Worm (Caenorhabditis elegans) whole organism, late embryonic: ENCODE results near the gene ttr-42.
A peak's percentile ranks its signal among the peaks of the same experiment; 100 is the strongest.

ENCODE experiments used
- C38D4.7 ChIP-seq: fragments of 200-800 bp; sonication (Bioruptor generic); optimal IDR thresholded peaks from 2 replicates; lab custom pipeline; 2018; ENCODE audit warnings: mild to moderate bottlenecking, missing genetic modification characterization, moderate library complexity, missing compliant biosample characterization
- K09A11.1 ChIP-seq: sonication (generic microtip); optimal IDR thresholded peaks from 2 replicates; lab custom pipeline; 2017; ENCODE audit warnings: antibody characterized with exemption, mild to moderate bottlenecking, missing genetic modification characterization, missing compliant biosample characterization; ENCODE audit not compliant: insufficient read depth
- Y22D7AL.16 ChIP-seq: sonication (generic microtip); optimal IDR thresholded peaks from 2 replicates; lab custom pipeline; 2016; ENCODE audit warnings: missing genetic modification characterization, missing compliant biosample characterization
- ahr-1 ChIP-seq: sonication (generic microtip); optimal IDR thresholded peaks from 2 replicates; lab custom pipeline; 2016; ENCODE audit warnings: missing genetic modification characterization, missing compliant biosample characterization
- ama-1 ChIP-seq: fragments of 150-350 bp; optimal IDR thresholded peaks from 2 replicates; lab custom pipeline; 2014
- ceh-19 ChIP-seq: fragments of 200-800 bp; sonication (Bioruptor generic); optimal IDR thresholded peaks from 2 replicates; lab custom pipeline; 2018; ENCODE audit warnings: mild to moderate bottlenecking, missing genetic modification characterization, missing compliant biosample characterization
- ceh-2 ChIP-seq: sonication (generic microtip); optimal IDR thresholded peaks from 2 replicates; lab custom pipeline; 2016; ENCODE audit warnings: missing genotype, missing genetic modification characterization, missing compliant biosample characterization
- ceh-24 ChIP-seq: sonication (generic microtip); optimal IDR thresholded peaks from 2 replicates; lab custom pipeline; 2016; ENCODE audit warnings: mild to moderate bottlenecking, missing genetic modification characterization, missing compliant biosample characterization
- ceh-31 ChIP-seq: sonication (generic microtip); optimal IDR thresholded peaks from 2 replicates; lab custom pipeline; 2016; ENCODE audit warnings: missing genetic modification characterization, missing compliant biosample characterization
- ceh-45 ChIP-seq: fragments of 200-800 bp; sonication (Bioruptor generic); IDR thresholded peaks from 2 replicates; pipeline ENCODE4 v1.3.6; 2022; ENCODE audit warnings: missing genetic modification reagents, missing genetic modification characterization, missing compliant biosample characterization
- ceh-48 ChIP-seq: sonication (generic microtip); optimal IDR thresholded peaks from 2 replicates; lab custom pipeline; 2016; ENCODE audit warnings: missing genetic modification characterization, inconsistent platforms, missing compliant biosample characterization
- elt-2 ChIP-seq: sonication (generic microtip); optimal IDR thresholded peaks from 2 replicates; lab custom pipeline; 2016; ENCODE audit warnings: missing genetic modification reagents, missing genetic modification characterization, missing compliant biosample characterization
- elt-4 ChIP-seq: sonication (generic microtip); optimal IDR thresholded peaks from 2 replicates; lab custom pipeline; 2016; ENCODE audit warnings: missing genetic modification characterization, missing compliant biosample characterization
- eyg-1 ChIP-seq: sonication (generic microtip); optimal IDR thresholded peaks from 2 replicates; lab custom pipeline; 2016; ENCODE audit warnings: missing genotype, missing genetic modification characterization, missing compliant biosample characterization
- fkh-6 ChIP-seq: sonication (generic microtip); optimal IDR thresholded peaks from 2 replicates; lab custom pipeline; 2016; ENCODE audit warnings: missing genetic modification characterization, missing compliant biosample characterization
- gmeb-2 ChIP-seq: sonication (generic microtip); optimal IDR thresholded peaks from 2 replicates; lab custom pipeline; 2016; ENCODE audit warnings: missing genetic modification characterization, inconsistent platforms, missing compliant biosample characterization
- hlh-13 ChIP-seq: fragments of 200-800 bp; sonication (Bioruptor generic); optimal IDR thresholded peaks from 2 replicates; lab custom pipeline; 2018; ENCODE audit warnings: mild to moderate bottlenecking, missing genetic modification characterization, missing compliant biosample characterization
- hlh-15 ChIP-seq: sonication (generic microtip); optimal IDR thresholded peaks from 2 replicates; lab custom pipeline; 2016; ENCODE audit warnings: missing genetic modification characterization, missing compliant biosample characterization
- hlh-30 ChIP-seq: sonication (generic microtip); optimal IDR thresholded peaks from 2 replicates; lab custom pipeline; 2017; ENCODE audit warnings: antibody characterized with exemption, missing genetic modification characterization, missing compliant biosample characterization; ENCODE audit not compliant: insufficient read depth
- hlh-6 ChIP-seq: sonication (generic microtip); optimal IDR thresholded peaks from 2 replicates; lab custom pipeline; 2016; ENCODE audit warnings: missing genotype, missing genetic modification characterization, missing compliant biosample characterization
- mec-3 ChIP-seq: sonication (generic microtip); optimal IDR thresholded peaks from 2 replicates; lab custom pipeline; 2016; ENCODE audit warnings: borderline replicate concordance, missing genetic modification characterization, missing compliant biosample characterization
- nfya-1 ChIP-seq: sonication (generic microtip); optimal IDR thresholded peaks from 2 replicates; lab custom pipeline; 2017; ENCODE audit warnings: missing genetic modification characterization, mild to moderate bottlenecking, missing compliant biosample characterization, antibody characterized with exemption, moderate library complexity
- nhr-232 ChIP-seq: sonication (generic microtip); optimal IDR thresholded peaks from 2 replicates; lab custom pipeline; 2016; ENCODE audit warnings: missing genetic modification characterization, missing compliant biosample characterization
- npax-4 ChIP-seq: sonication (generic microtip); optimal IDR thresholded peaks from 2 replicates; lab custom pipeline; 2016; ENCODE audit warnings: missing genetic modification characterization, missing compliant biosample characterization
- odd-2 ChIP-seq: sonication (generic microtip); optimal IDR thresholded peaks from 2 replicates; lab custom pipeline; 2017; ENCODE audit warnings: antibody characterized with exemption, mild to moderate bottlenecking, missing genetic modification characterization, missing compliant biosample characterization
- pag-3 ChIP-seq: sonication (generic microtip); optimal IDR thresholded peaks from 2 replicates; lab custom pipeline; 2016; ENCODE audit warnings: missing compliant biosample characterization, missing genetic modification characterization, borderline replicate concordance
- pax-1 ChIP-seq: fragments of 150-350 bp; optimal IDR thresholded peaks from 2 replicates; lab custom pipeline; 2014; ENCODE audit warnings: missing biosample characterization, missing genetic modification characterization
- pha-4 ChIP-seq: fragments of 150-350 bp; optimal IDR thresholded peaks from 2 replicates; lab custom pipeline; 2018; ENCODE audit warnings: missing biosample characterization, missing genetic modification reagents, missing genetic modification characterization
- pros-1 ChIP-seq: fragments of 150-350 bp; optimal IDR thresholded peaks from 2 replicates; lab custom pipeline; 2014; ENCODE audit warnings: missing biosample characterization, missing genetic modification reagents, missing genetic modification characterization
- ref-2 ChIP-seq: sonication (generic microtip); optimal IDR thresholded peaks from 2 replicates; lab custom pipeline; 2016; ENCODE audit warnings: missing genetic modification characterization, missing compliant biosample characterization
- rnt-1 ChIP-seq: sonication (generic microtip); optimal IDR thresholded peaks from 2 replicates; lab custom pipeline; 2016; ENCODE audit warnings: missing genetic modification characterization, missing compliant biosample characterization
- sox-4 ChIP-seq: sonication (generic microtip); optimal IDR thresholded peaks from 2 replicates; lab custom pipeline; 2017; ENCODE audit warnings: mild to moderate bottlenecking, missing genetic modification characterization, inconsistent platforms, missing compliant biosample characterization
- syd-9 ChIP-seq: sonication (generic microtip); optimal IDR thresholded peaks from 2 replicates; lab custom pipeline; 2016; ENCODE audit warnings: mild to moderate bottlenecking, missing genetic modification characterization, moderate library complexity, missing compliant biosample characterization
- tbx-2 ChIP-seq: sonication (generic microtip); optimal IDR thresholded peaks from 2 replicates; lab custom pipeline; 2016; ENCODE audit warnings: missing genetic modification characterization, missing compliant biosample characterization
- tbx-7 ChIP-seq: sonication (generic microtip); optimal IDR thresholded peaks from 2 replicates; lab custom pipeline; 2016; ENCODE audit warnings: missing genotype, missing genetic modification characterization, missing compliant biosample characterization
- ttx-3 ChIP-seq: sonication (generic microtip); optimal IDR thresholded peaks from 2 replicates; lab custom pipeline; 2016; ENCODE audit warnings: missing genetic modification reagents, missing genetic modification characterization, missing compliant biosample characterization
- unc-42 ChIP-seq: sonication (generic microtip); optimal IDR thresholded peaks from 2 replicates; lab custom pipeline; 2016; ENCODE audit warnings: missing genotype, missing genetic modification characterization, missing compliant biosample characterization
- unc-55 ChIP-seq: sonication (generic microtip); optimal IDR thresholded peaks from 2 replicates; lab custom pipeline; 2017; ENCODE audit warnings: missing biosample characterization, missing genetic modification reagents, missing genetic modification characterization
- unc-86 ChIP-seq: sonication (generic microtip); optimal IDR thresholded peaks from 2 replicates; lab custom pipeline; 2016; ENCODE audit warnings: missing genetic modification characterization, missing compliant biosample characterization
- zip-5 ChIP-seq: sonication (generic microtip); optimal IDR thresholded peaks from 2 replicates; lab custom pipeline; 2016; ENCODE audit warnings: missing genetic modification characterization, missing compliant biosample characterization

ttr-42 gene

ce11 chrX:2580524-2580981 lies 3.0 kb downstream of the ttr-42 start, which contains the start of gene H01M10.1:
Gene H01M10.1 (minus strand): TSS chrX:2580574.
- no peak for TF ChIP-seq pax-1
- TF ChIP-seq sox-4 (tag; lab: Kevin White, UChicago), result no peak
- TF ChIP-seq hlh-13 (GFP tag; lab: Kevin White, UChicago), result no peak
- TF ChIP-seq elt-2 (tag; lab: Kevin White, UChicago), result peak; percentile 51
- no peak for TF ChIP-seq zip-5 (tag; lab: Kevin White, UChicago)
- TF ChIP-seq C38D4.7 (GFP tag; lab: Kevin White, UChicago), result no peak
- no peak for TF ChIP-seq K09A11.1 (tag; lab: Kevin White, UChicago)

ce11 chrX:2581828-2582589 lies 4.5 kb downstream of the ttr-42 start:
- no peak for TF ChIP-seq Y22D7AL.16 (tag; lab: Kevin White, UChicago)
- TF ChIP-seq gmeb-2 (tag; lab: Kevin White, UChicago), result no peak
- TF ChIP-seq nhr-232 (tag; lab: Kevin White, UChicago), result no peak
- no peak for TF ChIP-seq unc-86 (tag; lab: Kevin White, UChicago)
- TF ChIP-seq elt-4 (tag; lab: Kevin White, UChicago), result no peak
- TF ChIP-seq hlh-15 (tag; lab: Kevin White, UChicago), result no peak
- TF ChIP-seq unc-42 (tag; lab: Kevin White, UChicago), result no peak
- TF ChIP-seq rnt-1 (tag; lab: Kevin White, UChicago), result no peak
- no peak for TF ChIP-seq ceh-45
- TF ChIP-seq pag-3 (tag; lab: Kevin White, UChicago), result no peak
- no peak for TF ChIP-seq odd-2
- TF ChIP-seq unc-55, result no peak
- no peak for TF ChIP-seq npax-4 (tag; lab: Kevin White, UChicago)
- TF ChIP-seq, all 69 proteins: peak for 0

ce11 chrX:2583135-2583683 lies 5.7 kb downstream of the ttr-42 start:
- TF ChIP-seq hlh-30 (tag; lab: Kevin White, UChicago) (peak; percentile 63), tbx-2 (tag; lab: Kevin White, UChicago) (peak; percentile 16), ceh-31 (tag; lab: Kevin White, UChicago) (peak; percentile 15), hlh-13 (GFP tag; lab: Kevin White, UChicago) (no peak), nfya-1 (tag; lab: Kevin White, UChicago) (no peak)

ce11 chrX:2585655-2586054 lies 8.1 kb downstream of the ttr-42 start, which contains the start of gene H01M10.2:
Gene H01M10.2 (minus strand): TSS chrX:2585755.
- no peak for TF ChIP-seq ceh-19 (GFP tag; lab: Kevin White, UChicago)
- TF ChIP-seq mec-3, result no peak
- TF ChIP-seq syd-9, result no peak
- TF ChIP-seq tbx-2 (tag; lab: Kevin White, UChicago), result no peak
- TF ChIP-seq ahr-1 (tag; lab: Kevin White, UChicago), result no peak
- no peak for TF ChIP-seq pros-1
- no peak for TF ChIP-seq tbx-7 (tag; lab: Kevin White, UChicago)

ce11 chrX:2588012-2588411 lies 10.5 kb downstream of the ttr-42 start:
- no peak for TF ChIP-seq ceh-2
- TF ChIP-seq hlh-6, result no peak
- no peak for TF ChIP-seq hlh-30 (tag; lab: Kevin White, UChicago)
- TF ChIP-seq ceh-48 (tag; lab: Kevin White, UChicago), result no peak
- no peak for TF ChIP-seq eyg-1 (tag; lab: Kevin White, UChicago)
- TF ChIP-seq unc-55, result no peak
- TF ChIP-seq ceh-24 (tag; lab: Kevin White, UChicago), result no peak
- TF ChIP-seq pha-4 (tag; lab: Kevin White, UChicago), result no peak
- no peak for TF ChIP-seq ceh-31 (tag; lab: Kevin White, UChicago)
- TF ChIP-seq ama-1 (lab: Kevin White, UChicago), result no peak
- TF ChIP-seq K09A11.1 (tag; lab: Kevin White, UChicago), result no peak
- no peak for TF ChIP-seq elt-4 (tag; lab: Kevin White, UChicago)
- TF ChIP-seq fkh-6, result no peak
- TF ChIP-seq ttx-3 (tag; lab: Kevin White, UChicago), result no peak
- no peak for TF ChIP-seq ref-2 (tag; lab: Kevin White, UChicago)
